Worm (Caenorhabditis elegans) whole organism, L3 larva: ENCODE measurements around the gene puf-5.

Source experiments
- ceh-16 ChIP-seq: sonication (generic microtip); optimal IDR thresholded peaks from 2 replicates; lab custom pipeline; 2017; ENCODE audit warnings: missing biosample characterization, missing genetic modification characterization
- ceh-28 ChIP-seq: fragments of 150-350 bp; optimal IDR thresholded peaks from 2 replicates; lab custom pipeline; 2014; ENCODE audit warnings: missing biosample characterization, missing genetic modification reagents, missing genetic modification characterization
- fos-1 ChIP-seq: fragments of 150-350 bp; optimal IDR thresholded peaks from 2 replicates; lab custom pipeline; 2014; ENCODE audit warnings: missing biosample characterization, missing genetic modification characterization
- jun-1 ChIP-seq: fragments of 150-350 bp; optimal IDR thresholded peaks from 2 replicates; lab custom pipeline; 2014; ENCODE audit warnings: missing biosample characterization, missing genetic modification reagents, missing genetic modification characterization
- mdl-1 ChIP-seq: fragments of 150-350 bp; optimal IDR thresholded peaks from 2 replicates; lab custom pipeline; 2014; ENCODE audit warnings: missing biosample characterization, missing genetic modification characterization
- nhr-25 ChIP-seq: sonication (generic microtip); optimal IDR thresholded peaks from 2 replicates; lab custom pipeline; 2017; ENCODE audit warnings: missing biosample characterization, missing genetic modification characterization
- nhr-28 ChIP-seq: fragments of 150-350 bp; optimal IDR thresholded peaks from 2 replicates; lab custom pipeline; 2014; ENCODE audit warnings: missing biosample characterization, missing genetic modification characterization
- pqm-1 ChIP-seq: fragments of 150-350 bp; optimal IDR thresholded peaks from 2 replicates; lab custom pipeline; 2017; ENCODE audit warnings: missing biosample characterization, missing genetic modification characterization, inconsistent platforms
- skn-1 ChIP-seq: fragments of 150-350 bp; optimal IDR thresholded peaks from 2 replicates; lab custom pipeline; 2014; ENCODE audit warnings: missing biosample characterization, missing genetic modification characterization
- snpc-4 ChIP-seq: fragments of 150-350 bp; optimal IDR thresholded peaks from 2 replicates; lab custom pipeline; 2014; ENCODE audit warnings: missing biosample characterization, missing genetic modification characterization
- unc-39 ChIP-seq: sonication (generic microtip); optimal IDR thresholded peaks from 4 replicates; lab custom pipeline; 2017; ENCODE audit warnings: missing biosample characterization, missing genetic modification characterization
- zag-1 ChIP-seq: fragments of 150-350 bp; optimal IDR thresholded peaks from 2 replicates; lab custom pipeline; 2014; ENCODE audit warnings: missing biosample characterization, missing genetic modification characterization

DNA sequence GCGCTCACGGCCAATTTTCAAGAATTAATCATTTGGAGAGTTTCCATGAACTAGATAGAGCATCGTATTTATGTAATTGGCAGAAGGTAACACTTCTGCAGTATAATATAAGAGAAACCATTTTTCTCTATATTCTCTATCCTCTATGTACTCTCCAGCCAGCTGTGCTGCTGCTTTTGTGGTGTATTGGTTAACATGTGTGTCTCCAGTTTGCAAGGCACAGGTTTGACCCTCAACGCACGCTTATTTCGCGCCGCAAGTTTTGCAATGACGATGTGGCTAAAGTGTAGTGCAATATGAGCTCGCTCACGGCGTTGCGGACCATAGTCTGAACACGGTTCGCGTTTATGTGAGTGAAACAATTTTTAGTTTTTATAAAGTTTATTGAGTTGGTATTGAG is 28.4 kb upstream of the puf-5 start:
- TF ChIP-seq nhr-28 (tag; lab: Kevin White, UChicago) = no peak
- TF ChIP-seq ceh-28 (tag; lab: Kevin White, UChicago) = no peak
- no peak for TF ChIP-seq zag-1 (tag; lab: Kevin White, UChicago)
- TF ChIP-seq fos-1 (tag; lab: Kevin White, UChicago) = no peak
- TF ChIP-seq snpc-4 = peak; percentile 11
- TF ChIP-seq mdl-1 = no peak
- no peak for TF ChIP-seq ceh-16
- TF ChIP-seq pqm-1 (tag; lab: Kevin White, UChicago) = no peak
- no peak for TF ChIP-seq unc-39
- TF ChIP-seq jun-1 (tag; lab: Kevin White, UChicago) = peak; percentile 17
- peak; percentile 36 for TF ChIP-seq skn-1 (tag; lab: Kevin White, UChicago)
- TF ChIP-seq nhr-25 (tag; lab: Kevin White, UChicago) = peak; percentile 40
